Worm (Caenorhabditis elegans): ENCODE measurements around the gene H40L08.2.

Gene H40L08.2

ce11 chrX:15100369-15100963, 22.9 kb upstream of the H40L08.2 start, which contains the start of gene dhhc-1:
TSS of gene dhhc-1 (minus strand) at chrX:15100419.
- TF ChIP-seq mep-1 (tag; optimal IDR thresholded peaks at IDR 0.05) = peak; percentile 48
- no peak for TF ChIP-seq alr-1 (tag; optimal IDR thresholded peaks at IDR 0.05; ENCODE audit: borderline replicate concordance)
- peak; percentile 68 for TF ChIP-seq snu-23 (GFP tag; optimal IDR thresholded peaks at IDR 0.05)
- no peak for TF ChIP-seq unc-130 (tag; optimal IDR thresholded peaks at IDR 0.05)
- peak; percentile 35; the same call in 1 of the 2 replicates for TF ChIP-seq nhr-19 (GFP tag; conservative IDR thresholded peaks at IDR 0.05)
- TF ChIP-seq ceh-8 (GFP tag; optimal IDR thresholded peaks at IDR 0.05) = no peak
- TF ChIP-seq blmp-1 (tag; optimal IDR thresholded peaks at IDR 0.05) = peak; percentile 42
- TF ChIP-seq unc-98 (GFP tag; IDR thresholded peaks at IDR 0.05) = no peak
- TF ChIP-seq mdl-1 (tag; optimal IDR thresholded peaks at IDR 0.05) = peak in 1 of 2 experiments; percentile 24
- TF ChIP-seq tbx-2 (tag; optimal IDR thresholded peaks at IDR 0.05) = peak; percentile 31
- no peak for TF ChIP-seq hlh-17 (GFP tag; optimal IDR thresholded peaks at IDR 0.05; ENCODE audit: borderline replicate concordance)
- TF ChIP-seq ceh-90 (tag; optimal IDR thresholded peaks at IDR 0.05) = no peak
- TF ChIP-seq xbp-1 (tag; optimal IDR thresholded peaks at IDR 0.05) = peak; percentile 24
- TF ChIP-seq nhr-47 (tag; optimal IDR thresholded peaks at IDR 0.05) = peak; percentile 29
- TF ChIP-seq lsy-2 (tag; optimal IDR thresholded peaks at IDR 0.05) = peak in 1 of 2 experiments; percentile 15
- no peak for TF ChIP-seq ets-5 (GFP tag; IDR thresholded peaks at IDR 0.05)
- TF ChIP-seq Y116A8C.19 (tag; optimal IDR thresholded peaks at IDR 0.05; ENCODE audit: borderline replicate concordance) = no peak
- peak; percentile 50 for TF ChIP-seq swsn-7 (tag; optimal IDR thresholded peaks at IDR 0.05)
- peak; percentile 84 for TF ChIP-seq lin-14 (GFP tag; optimal IDR thresholded peaks at IDR 0.05)
- TF ChIP-seq nhr-71 (tag; optimal IDR thresholded peaks at IDR 0.05) = peak; percentile 60
- TF ChIP-seq fkh-4 (tag; optimal IDR thresholded peaks at IDR 0.05; ENCODE audit: borderline replicate concordance) = no peak
- TF ChIP-seq ceh-82 (tag; optimal IDR thresholded peaks at IDR 0.05) = peak; percentile 19 to 60 (median 28)
- no peak for TF ChIP-seq fos-1 (tag; optimal IDR thresholded peaks at IDR 0.05)
- TF ChIP-seq zip-4 (GFP tag; optimal IDR thresholded peaks at IDR 0.05) = no peak
- TF ChIP-seq zag-1 (tag; optimal IDR thresholded peaks at IDR 0.05) = no peak
- TF ChIP-seq fkh-8 (tag; optimal IDR thresholded peaks at IDR 0.05) = no peak
- TF ChIP-seq isw-1 (GFP tag; IDR thresholded peaks at IDR 0.05) = no peak; the same call in 1 of the 2 replicates
- TF ChIP-seq elt-2 (tag; optimal IDR thresholded peaks at IDR 0.05) = no peak
- peak in 1 of 2 experiments; percentile 30 for TF ChIP-seq efl-1 (optimal IDR thresholded peaks at IDR 0.05)
- TF ChIP-seq efl-1 (GFP tag; optimal IDR thresholded peaks at IDR 0.05 in 1 of 2) = no peak
- TF ChIP-seq lin-35 (GFP tag; optimal IDR thresholded peaks at IDR 0.05) = peak; percentile 16 to 24
- no peak for TF ChIP-seq lir-3 (tag; optimal IDR thresholded peaks at IDR 0.05; ENCODE audit: poor library complexity)
- peak; percentile 25 for TF ChIP-seq lin-39 (tag; optimal IDR thresholded peaks at IDR 0.05)
- peak; percentile 28 for TF ChIP-seq rnt-1 (tag; optimal IDR thresholded peaks at IDR 0.05)
- TF ChIP-seq pag-3 (tag; optimal IDR thresholded peaks at IDR 0.05; ENCODE audit: borderline replicate concordance, insufficient read depth) = peak; percentile 63
- no peak for TF ChIP-seq pax-3 (tag; optimal IDR thresholded peaks at IDR 0.05)
- TF ChIP-seq nhr-20 (tag; optimal IDR thresholded peaks at IDR 0.05) = no peak
- TF ChIP-seq pqm-1 (tag; optimal IDR thresholded peaks at IDR 0.05) = no peak
- no peak for TF ChIP-seq nhr-84 (tag; optimal IDR thresholded peaks at IDR 0.05)
- peak in 1 of 3 experiments; percentile 6 for TF ChIP-seq dpl-1 (GFP tag; optimal IDR thresholded peaks at IDR 0.05)
- TF ChIP-seq ceh-63 (GFP tag; optimal IDR thresholded peaks at IDR 0.05) = no peak

- TF ChIP-seq efl-3 (GFP tag; optimal IDR thresholded peaks at IDR 0.05) = no peak
- peak; percentile 77 for TF ChIP-seq elt-2 (tag; optimal IDR thresholded peaks at IDR 0.05)
- peak; percentile 55 for TF ChIP-seq pqm-1 (tag; optimal IDR thresholded peaks at IDR 0.05)
- TF ChIP-seq nhr-85 (tag) = no peak
- no peak for TF ChIP-seq unc-62 (GFP tag; optimal IDR thresholded peaks at IDR 0.05)
- peak; percentile 33 for TF ChIP-seq tlp-1 (tag; optimal IDR thresholded peaks at IDR 0.05)
Observed at ce11 chrX:15097763-15098162, 20.2 kb upstream of the H40L08.2 start, which contains the start of gene F09B12.3. TSS of gene F09B12.3 (minus strand) at chrX:15097954.

All from whole organism, L1 larva.